Fruit fly (Drosophila melanogaster): ENCODE results near the gene PDZ-GEF.
A peak's percentile ranks its signal among the peaks of the same experiment; 100 is the strongest.

PDZ-GEF gene

dm6 chr2L:6283376-6283775 lies 40.2 kb upstream of the PDZ-GEF start (continued):
- TF ChIP-seq CG17568 (GFP tag; optimal IDR thresholded peaks at IDR 0.05) (peak; percentile 50), CG7839 (tag; optimal IDR thresholded peaks at IDR 0.05) (peak; percentile 14), CkIIα-i1 (GFP tag; IDR thresholded peaks at IDR 0.05) (no peak), CG11560 (tag; IDR thresholded peaks at IDR 0.05) (no peak), Hr39 (optimal IDR thresholded peaks at IDR 0.05) (no peak), org-1 (GFP tag; optimal IDR thresholded peaks at IDR 0.05) (peak; percentile 19), CG4404 (GFP tag; IDR thresholded peaks at IDR 0.05) (no peak), br (optimal IDR thresholded peaks at IDR 0.05) (no peak), Dll (GFP tag; IDR thresholded peaks at IDR 0.05; ENCODE audit: partially characterized antibody) (no peak), Hr3 (GFP tag; optimal IDR thresholded peaks at IDR 0.05) (no peak), CG32772 (GFP tag; IDR thresholded peaks at IDR 0.05) (no peak), wdn (GFP tag; IDR thresholded peaks at IDR 0.05) (no peak), pros (GFP tag; optimal IDR thresholded peaks at IDR 0.05) (no peak), CG9437 (GFP tag; optimal IDR thresholded peaks at IDR 0.05) (no peak), ara (GFP tag; IDR thresholded peaks at IDR 0.05) (0 out of 2 replicates have a peak, but pooled peaks have one; percentile 45), crc (GFP tag; optimal IDR thresholded peaks at IDR 0.05) (no peak), CG17186 (GFP tag; optimal IDR thresholded peaks at IDR 0.05) (peak; percentile 19), CG15011 (GFP tag; optimal IDR thresholded peaks at IDR 0.05) (peak; percentile 45), Lhr (GFP tag; optimal IDR thresholded peaks at IDR 0.05) (peak; percentile 57), Opbp (GFP tag; IDR thresholded peaks at IDR 0.05; ENCODE audit: partially characterized antibody) (no peak), fd3F (GFP tag; optimal IDR thresholded peaks at IDR 0.05) (peak; percentile 3), CG17361 (GFP tag; IDR thresholded peaks at IDR 0.05) (peak; percentile 53; the same call in 2 of the 3 replicates), bab2 (GFP tag; optimal IDR thresholded peaks at IDR 0.05) (peak; percentile 5), lola (GFP tag; optimal IDR thresholded peaks at IDR 0.05) (peak in 1 of 3 experiments; percentile 45), CG8944 (GFP tag; optimal IDR thresholded peaks at IDR 0.05) (no peak), kah (GFP tag; optimal IDR thresholded peaks at IDR 0.05) (no peak), bowl (GFP tag; IDR thresholded peaks at IDR 0.05) (no peak), eyg (GFP tag; optimal IDR thresholded peaks at IDR 0.05) (no peak), CG2712 (tag; optimal IDR thresholded peaks at IDR 0.05) (peak; percentile 51), wor (GFP tag; IDR thresholded peaks at IDR 0.05) (no peak), Usf (GFP tag; optimal IDR thresholded peaks at IDR 0.05) (no peak), CG6689 (GFP tag; IDR thresholded peaks at IDR 0.05) (no peak), sna (GFP tag; IDR thresholded peaks at IDR 0.05; ENCODE audit: partially characterized antibody) (no peak), CG1647 (GFP tag; optimal IDR thresholded peaks at IDR 0.05) (no peak), CG17385 (GFP tag; optimal IDR thresholded peaks at IDR 0.05) (peak; percentile 1), CG13123 (GFP tag; optimal IDR thresholded peaks at IDR 0.05) (no peak), CG16779 (GFP tag; IDR thresholded peaks at IDR 0.05) (no peak), CG12942 (GFP tag; optimal IDR thresholded peaks at IDR 0.05) (no peak), CG9797 (GFP tag; optimal IDR thresholded peaks at IDR 0.05) (peak; percentile 15), sob (GFP tag; IDR thresholded peaks at IDR 0.05) (no peak), tna (GFP tag; IDR thresholded peaks at IDR 0.05; ENCODE audit: partially characterized antibody) (no peak), croc (GFP tag; conservative IDR thresholded peaks at IDR 0.05) (no peak), aop (GFP tag; IDR thresholded peaks at IDR 0.05) (no peak), Camta (GFP tag; optimal IDR thresholded peaks at IDR 0.05) (no peak), dpn (GFP tag; optimal IDR thresholded peaks at IDR 0.05) (no peak)

Data from whole organism, embryonic.